Worm (Caenorhabditis elegans) whole organism, L3 larva: Measurements from ENCODE around the gene sup-36.

Source experiments
- nhr-25 ChIP-seq: sonication (generic microtip); optimal IDR thresholded peaks from 2 replicates; lab custom pipeline; 2017; ENCODE audit warnings: missing biosample characterization, missing genetic modification characterization
- nhr-28 ChIP-seq: fragments of 150-350 bp; optimal IDR thresholded peaks from 2 replicates; lab custom pipeline; 2014; ENCODE audit warnings: missing biosample characterization, missing genetic modification characterization

ce11 chrIV:6597298-6597697 is 4.2 kb upstream of the sup-36 start, which contains the start of gene F38A5.6:
- TF ChIP-seq nhr-28, result no peak
- TF ChIP-seq nhr-25 (tag; lab: Kevin White, UChicago), result no peak
